Fruit fly (Drosophila melanogaster): Measurements from ENCODE around the gene eIF4E1.

eIF4E1 gene

dm6 chr3L:9370907-9371365, 31.3 kb downstream of the eIF4E1 start, which contains the start of gene Fdx1 (continued):
- TF ChIP-seq esg (GFP tag; conservative IDR thresholded peaks at IDR 0.05) (peak; percentile 21; the same call in 1 of the 2 replicates), HLH3B (GFP tag; IDR thresholded peaks at IDR 0.05) (peak; percentile 38; the same call in 1 of the 2 replicates), E2f1 (GFP tag; IDR thresholded peaks at IDR 0.05) (0 out of 2 replicates have a peak, but pooled peaks have one; percentile 22), CG10274 (GFP tag; optimal IDR thresholded peaks at IDR 0.05) (no peak), CG32767 (GFP tag; IDR thresholded peaks at IDR 0.05) (0 out of 2 replicates have a peak, but pooled peaks have one; percentile 17), B-H2 (GFP tag; optimal IDR thresholded peaks at IDR 0.05) (peak; percentile 18), pb (GFP tag; optimal IDR thresholded peaks at IDR 0.05) (no peak), CG6765 (GFP tag; optimal IDR thresholded peaks at IDR 0.05) (no peak), gem (tag; optimal IDR thresholded peaks at IDR 0.05) (peak; percentile 67), CG4854 (GFP tag; optimal IDR thresholded peaks at IDR 0.05) (no peak), lov (optimal IDR thresholded peaks at IDR 0.05) (no peak), lov (GFP tag; IDR thresholded peaks at IDR 0.05) (no peak), CG6272 (GFP tag; IDR thresholded peaks at IDR 0.05) (peak; percentile 31; the same call in 1 of the 2 replicates), Max (GFP tag; optimal IDR thresholded peaks at IDR 0.05) (no peak), Aef1 (GFP tag; IDR thresholded peaks at IDR 0.05) (peak; percentile 68), CG18619 (GFP tag; optimal IDR thresholded peaks at IDR 0.05) (no peak), Six4 (GFP tag; optimal IDR thresholded peaks at IDR 0.05) (peak; percentile 11), Pdp1 (GFP tag; optimal IDR thresholded peaks at IDR 0.05) (peak in 1 of 2 experiments; percentile 59), ato (GFP tag; IDR thresholded peaks at IDR 0.05; ENCODE audit: partially characterized antibody) (no peak), gt (GFP tag; IDR thresholded peaks at IDR 0.05) (no peak), Atf6 (GFP tag; IDR thresholded peaks at IDR 0.05) (peak; percentile 59), org-1 (GFP tag; optimal IDR thresholded peaks at IDR 0.05) (no peak), caup (GFP tag; optimal IDR thresholded peaks at IDR 0.05; ENCODE audit: severe bottlenecking) (peak; percentile 5), CG4617 (GFP tag; optimal IDR thresholded peaks at IDR 0.05; ENCODE audit: borderline replicate concordance) (no peak), fu2 (GFP tag; optimal IDR thresholded peaks at IDR 0.05) (no peak), Ets65A (GFP tag) (no peak), twi (tag; optimal IDR thresholded peaks at IDR 0.05) (no peak), zen (tag; optimal IDR thresholded peaks at IDR 0.05) (no peak), Gug (GFP tag; IDR thresholded peaks at IDR 0.05) (no peak; the same call in 3 of the 4 replicates), klu (GFP tag; IDR thresholded peaks at IDR 0.05) (no peak), CG12071 (GFP tag; optimal IDR thresholded peaks at IDR 0.05) (no peak), Myb (GFP tag; optimal IDR thresholded peaks at IDR 0.05) (no peak), Dfd (GFP tag; optimal IDR thresholded peaks at IDR 0.05) (no peak), yki (optimal IDR thresholded peaks at IDR 0.05) (no peak), pho (GFP tag; optimal IDR thresholded peaks at IDR 0.05) (no peak), Ada2b (GFP tag; IDR thresholded peaks at IDR 0.05) (peak; percentile 56), hkb (optimal IDR thresholded peaks at IDR 0.05) (no peak), hkb (GFP tag; IDR thresholded peaks at IDR 0.05) (peak; percentile 63; the same call in 1 of the 2 replicates), CG2120 (GFP tag; optimal IDR thresholded peaks at IDR 0.05) (peak; percentile 66), ttk (GFP tag; IDR thresholded peaks at IDR 0.05) (no peak), amos (GFP tag; IDR thresholded peaks at IDR 0.05; ENCODE audit: partially characterized antibody) (no peak; the same call in 1 of the 2 replicates), Trl (optimal IDR thresholded peaks at IDR 0.05) (no peak), Trl (GFP tag; optimal IDR thresholded peaks at IDR 0.05) (no peak), aop (GFP tag; IDR thresholded peaks at IDR 0.05) (no peak), MESR4 (GFP tag; optimal IDR thresholded peaks at IDR 0.05) (peak; percentile 12), Scr (GFP tag; IDR thresholded peaks at IDR 0.05; ENCODE audit: partially characterized antibody) (peak; percentile 68), CkIIα-i1 (GFP tag; IDR thresholded peaks at IDR 0.05) (no peak), CG5180 (GFP tag; optimal IDR thresholded peaks at IDR 0.05) (no peak), CG18764 (GFP tag; optimal IDR thresholded peaks at IDR 0.05) (peak; percentile 21), prd (optimal IDR thresholded peaks at IDR 0.05) (no peak), prd (GFP tag; IDR thresholded peaks at IDR 0.05) (0 out of 3 replicates have a peak, but pooled peaks have one; percentile 33), sr (GFP tag; IDR thresholded peaks at IDR 0.05) (no peak), Nf-YA (GFP tag; IDR thresholded peaks at IDR 0.05) (no peak)
